Worm (Caenorhabditis elegans) whole organism, L2 larva: ENCODE data around the gene flp-21.

Source experiments
- C34F6.9 ChIP-seq: fragments of 150-350 bp; optimal IDR thresholded peaks from 2 replicates; lab custom pipeline; 2014; ENCODE audit warnings: missing biosample characterization, missing genetic modification characterization
- F13H6.1 ChIP-seq: sonication (generic microtip); optimal IDR thresholded peaks from 2 replicates; lab custom pipeline; 2016; ENCODE audit warnings: missing genetic modification characterization, missing compliant biosample characterization
- R02D3.7 ChIP-seq: fragments of 150-350 bp; optimal IDR thresholded peaks from 2 replicates; lab custom pipeline; 2014; ENCODE audit warnings: missing biosample characterization, missing genetic modification characterization
- Y55F3AM.14 ChIP-seq: fragments of 200-800 bp; sonication (Bioruptor generic); optimal IDR thresholded peaks from 2 replicates; lab custom pipeline; 2018; ENCODE audit warnings: mild to moderate bottlenecking, missing genetic modification characterization, missing compliant biosample characterization
- ZK546.5 ChIP-seq: sonication (generic microtip); optimal IDR thresholded peaks from 2 replicates; lab custom pipeline; 2017; ENCODE audit warnings: missing biosample characterization, missing genetic modification characterization
- alr-1 ChIP-seq: fragments of 150-350 bp; optimal IDR thresholded peaks from 2 replicates; lab custom pipeline; 2014; ENCODE audit warnings: missing biosample characterization, missing genetic modification characterization
- aly-2 ChIP-seq: fragments of 150-350 bp; optimal IDR thresholded peaks from 2 replicates; lab custom pipeline; 2014; ENCODE audit warnings: missing biosample characterization, missing genetic modification characterization
- ama-1 ChIP-seq: fragments of 150-350 bp; optimal IDR thresholded peaks from 2 replicates; lab custom pipeline; 2018; ENCODE audit warnings: inconsistent platforms
- blmp-1 ChIP-seq: sonication (generic microtip); optimal IDR thresholded peaks from 2 replicates; lab custom pipeline; 2017; ENCODE audit warnings: missing genetic modification characterization, mild to moderate bottlenecking, missing compliant biosample characterization, antibody characterized with exemption, moderate library complexity; ENCODE audit not compliant: insufficient read depth
- ceh-16 ChIP-seq: fragments of 150-350 bp; optimal IDR thresholded peaks from 2 replicates; lab custom pipeline; 2014; ENCODE audit warnings: missing biosample characterization, missing genetic modification characterization
- ceh-82 ChIP-seq: fragments of 150-350 bp; optimal IDR thresholded peaks from 2 replicates; lab custom pipeline; 2014; ENCODE audit warnings: missing biosample characterization, missing genetic modification characterization
- crh-2 ChIP-seq: sonication (generic microtip); optimal IDR thresholded peaks from 2 replicates; lab custom pipeline; 2017; ENCODE audit warnings: missing biosample characterization, missing genetic modification characterization
- dmd-4 ChIP-seq: sonication (generic microtip); optimal IDR thresholded peaks from 2 replicates; lab custom pipeline; 2017; ENCODE audit warnings: missing biosample characterization, missing genetic modification characterization
- egl-27 ChIP-seq: sonication (generic microtip); optimal IDR thresholded peaks from 3 replicates; lab custom pipeline; 2017; ENCODE audit warnings: missing biosample characterization, missing genetic modification reagents, missing genetic modification characterization
- elt-1 ChIP-seq: fragments of 150-350 bp; optimal IDR thresholded peaks from 2 replicates; lab custom pipeline; 2014; ENCODE audit warnings: missing biosample characterization, missing genetic modification characterization
- elt-3 ChIP-seq: sonication (generic microtip); optimal IDR thresholded peaks from 2 replicates; lab custom pipeline; 2017; ENCODE audit warnings: missing biosample characterization, missing genetic modification characterization
- fos-1 ChIP-seq: fragments of 150-350 bp; optimal IDR thresholded peaks from 2 replicates; lab custom pipeline; 2014; ENCODE audit warnings: missing biosample characterization, missing genetic modification characterization
- gmeb-1 ChIP-seq: fragments of 150-350 bp; optimal IDR thresholded peaks from 2 replicates; lab custom pipeline; 2014; ENCODE audit warnings: missing biosample characterization, missing genetic modification characterization
- lin-11 ChIP-seq: fragments of 150-350 bp; sonication (generic microtip); optimal IDR thresholded peaks from 2 replicates; lab custom pipeline; 2014; ENCODE audit warnings: missing biosample characterization, missing genetic modification characterization, inconsistent platforms, mixed read lengths
- lin-13 ChIP-seq: fragments of 150-350 bp; optimal IDR thresholded peaks from 2 replicates; lab custom pipeline; 2014; ENCODE audit warnings: missing biosample characterization, missing genetic modification reagents, missing genetic modification characterization
- lin-39 ChIP-seq: fragments of 150-350 bp; optimal IDR thresholded peaks from 2 replicates; lab custom pipeline; 2014; ENCODE audit warnings: missing biosample characterization, missing genetic modification reagents, missing genetic modification characterization
- lsy-2 ChIP-seq, 2 experiments: fragments of 150-350 bp in 1 of 2; sonication (generic microtip) in 1 of 2; optimal IDR thresholded peaks; 2 replicates each; lab custom pipeline; 2014 to 2017; ENCODE audit warnings: missing biosample characterization in 2 of 2, missing genetic modification characterization in 2 of 2
- mab-5 ChIP-seq: fragments of 150-350 bp; optimal IDR thresholded peaks from 2 replicates; lab custom pipeline; 2014; ENCODE audit warnings: missing biosample characterization, missing genetic modification characterization
- mbf-1 ChIP-seq: sonication (generic microtip); optimal IDR thresholded peaks from 2 replicates; lab custom pipeline; 2017; ENCODE audit warnings: missing biosample characterization, missing genetic modification characterization
- mdl-1 ChIP-seq, 2 experiments: fragments of 150-350 bp in 1 of 2; sonication (generic microtip) in 1 of 2; optimal IDR thresholded peaks; 2 replicates each; lab custom pipeline; 2017; ENCODE audit warnings: missing biosample characterization in 2 of 2, missing genetic modification characterization in 2 of 2
- nhr-10 ChIP-seq: sonication (generic microtip); optimal IDR thresholded peaks from 2 replicates; lab custom pipeline; 2017; ENCODE audit warnings: missing biosample characterization, missing genetic modification characterization
- nhr-11 ChIP-seq: fragments of 150-350 bp; optimal IDR thresholded peaks from 2 replicates; lab custom pipeline; 2014; ENCODE audit warnings: missing biosample characterization, missing genetic modification characterization
- nhr-12 ChIP-seq: fragments of 150-350 bp; optimal IDR thresholded peaks from 2 replicates; lab custom pipeline; 2014; ENCODE audit warnings: missing biosample characterization, missing genetic modification characterization
- nhr-129 ChIP-seq: fragments of 150-350 bp; optimal IDR thresholded peaks from 2 replicates; lab custom pipeline; 2014; ENCODE audit warnings: missing biosample characterization, missing genetic modification characterization
- nhr-21 ChIP-seq: fragments of 150-350 bp; optimal IDR thresholded peaks from 2 replicates; lab custom pipeline; 2014; ENCODE audit warnings: missing biosample characterization, missing genetic modification characterization
- nhr-23 ChIP-seq: fragments of 150-350 bp; optimal IDR thresholded peaks from 2 replicates; lab custom pipeline; 2014; ENCODE audit warnings: missing biosample characterization, missing genetic modification reagents, missing genetic modification characterization
- nhr-237 ChIP-seq: fragments of 150-350 bp; optimal IDR thresholded peaks from 2 replicates; lab custom pipeline; 2014; ENCODE audit warnings: missing biosample characterization, missing genetic modification characterization
- nhr-25 ChIP-seq: fragments of 150-350 bp; sonication (generic microtip); optimal IDR thresholded peaks from 3 replicates; lab custom pipeline; 2014; ENCODE audit warnings: missing biosample characterization, missing genetic modification characterization
- nhr-6 ChIP-seq: fragments of 150-350 bp; optimal IDR thresholded peaks from 2 replicates; lab custom pipeline; 2014; ENCODE audit warnings: missing biosample characterization, missing genetic modification characterization
- nhr-77 ChIP-seq: fragments of 150-350 bp; optimal IDR thresholded peaks from 2 replicates; lab custom pipeline; 2014; ENCODE audit warnings: missing biosample characterization, missing genetic modification characterization
- peb-1 ChIP-seq: fragments of 150-350 bp; optimal IDR thresholded peaks from 2 replicates; lab custom pipeline; 2014; ENCODE audit warnings: missing biosample characterization, missing genetic modification characterization
- sem-4 ChIP-seq: fragments of 150-350 bp; optimal IDR thresholded peaks from 2 replicates; lab custom pipeline; 2014; ENCODE audit warnings: missing biosample characterization, missing genetic modification reagents, missing genetic modification characterization
- skn-1 ChIP-seq: sonication (generic microtip); optimal IDR thresholded peaks from 2 replicates; lab custom pipeline; 2017; ENCODE audit warnings: missing biosample characterization, missing genetic modification characterization
- sma-3 ChIP-seq: sonication (generic microtip); optimal IDR thresholded peaks from 2 replicates; lab custom pipeline; 2016; ENCODE audit warnings: missing genetic modification reagents, missing genetic modification characterization, missing compliant biosample characterization
- sma-9 ChIP-seq, 2 experiments: fragments of 150-350 bp in 1 of 2; sonication (generic microtip) in 1 of 2; optimal IDR thresholded peaks; 2 replicates each; lab custom pipeline; 2014 to 2016; ENCODE audit warnings: missing genetic modification characterization in 2 of 2, mild to moderate bottlenecking in 1 of 2, missing biosample characterization in 1 of 2, missing compliant biosample characterization in 1 of 2, missing genetic modification reagents in 1 of 2, moderate library complexity in 1 of 2
- snpc-4 ChIP-seq: fragments of 150-350 bp; optimal IDR thresholded peaks from 2 replicates; lab custom pipeline; 2014; ENCODE audit warnings: missing biosample characterization, missing genetic modification characterization
- unc-39 ChIP-seq: fragments of 150-350 bp; optimal IDR thresholded peaks from 2 replicates; lab custom pipeline; 2014; ENCODE audit warnings: missing biosample characterization, missing genetic modification characterization
- unc-55 ChIP-seq: fragments of 150-350 bp; sonication (generic microtip); optimal IDR thresholded peaks from 3 replicates; lab custom pipeline; 2014; ENCODE audit warnings: missing biosample characterization, missing genetic modification reagents, missing genetic modification characterization
- unc-62 ChIP-seq: fragments of 150-350 bp; optimal IDR thresholded peaks from 2 replicates; lab custom pipeline; 2014; ENCODE audit warnings: missing biosample characterization, missing genetic modification reagents, missing genetic modification characterization
- zag-1 ChIP-seq: fragments of 150-350 bp; optimal IDR thresholded peaks from 2 replicates; lab custom pipeline; 2014; ENCODE audit warnings: missing biosample characterization, missing genetic modification characterization
- ztf-1 ChIP-seq: fragments of 200-800 bp; sonication (Bioruptor generic); conservative IDR thresholded peaks from 2 replicates; pipeline ENCODE4 v1.3.6; 2022; ENCODE audit warnings: missing genetic modification characterization, missing compliant biosample characterization
- ztf-11 ChIP-seq: sonication (generic microtip); optimal IDR thresholded peaks from 2 replicates; lab custom pipeline; 2017; ENCODE audit warnings: missing biosample characterization, missing genetic modification characterization
- ztf-4 ChIP-seq: fragments of 150-350 bp; optimal IDR thresholded peaks from 2 replicates; lab custom pipeline; 2014; ENCODE audit warnings: missing biosample characterization, missing genetic modification characterization

The flp-21 gene

ce11 chrV:7759270-7759669 lies 33.9 kb upstream of the flp-21 start:
- TF ChIP-seq mdl-1 (tag; optimal IDR thresholded peaks at IDR 0.05; lab: Kevin White, UChicago) (peak in 1 of 2 experiments; percentile 73), R02D3.7 (no peak), unc-62 (GFP tag; lab: Kevin White, UChicago) (peak; percentile 24), sma-9 (GFP tag; optimal IDR thresholded peaks at IDR 0.05; lab: Kevin White, UChicago) (peak; percentile 69), sma-9 (tag; optimal IDR thresholded peaks at IDR 0.05; lab: Kevin White, UChicago) (no peak), lin-13 (peak; percentile 26), nhr-23 (tag; lab: Kevin White, UChicago) (no peak), elt-3 (tag; lab: Kevin White, UChicago) (no peak), Y55F3AM.14 (GFP tag; lab: Kevin White, UChicago) (no peak), ztf-1 (no peak), unc-55 (GFP tag; lab: Kevin White, UChicago) (peak; percentile 80), crh-2 (peak; percentile 75), alr-1 (no peak), egl-27 (peak; percentile 60), mbf-1 (tag; lab: Kevin White, UChicago) (no peak), peb-1 (tag; lab: Kevin White, UChicago) (no peak), skn-1 (tag; lab: Kevin White, UChicago) (no peak), F13H6.1 (tag; lab: Kevin White, UChicago) (peak; percentile 36), nhr-11 (tag; lab: Kevin White, UChicago) (no peak), lsy-2 (tag; optimal IDR thresholded peaks at IDR 0.05; lab: Kevin White, UChicago) (peak in 1 of 2 experiments; percentile 70), ZK546.5 (tag; lab: Kevin White, UChicago) (no peak), sma-3 (GFP tag; lab: Kevin White, UChicago) (peak; percentile 21), ztf-11 (tag; lab: Kevin White, UChicago) (no peak), zag-1 (tag; lab: Kevin White, UChicago) (peak; percentile 12), gmeb-1 (tag; lab: Kevin White, UChicago) (peak; percentile 40), nhr-237 (tag; lab: Kevin White, UChicago) (no peak), nhr-6 (tag; lab: Kevin White, UChicago) (no peak), dmd-4 (tag; lab: Kevin White, UChicago) (no peak), ztf-4 (no peak), elt-1 (tag; lab: Kevin White, UChicago) (no peak), fos-1 (tag; lab: Kevin White, UChicago) (peak; percentile 23), ama-1 (lab: Kevin White, UChicago) (no peak), aly-2 (tag; lab: Kevin White, UChicago) (no peak), snpc-4 (no peak), lin-39 (no peak), ceh-82 (no peak), nhr-21 (tag; lab: Kevin White, UChicago) (peak; percentile 12), sem-4 (tag; lab: Kevin White, UChicago) (no peak), unc-39 (tag; lab: Kevin White, UChicago) (no peak), mab-5 (tag; lab: Kevin White, UChicago) (peak; percentile 81), blmp-1 (tag; lab: Kevin White, UChicago) (no peak), ceh-16 (no peak), lin-11 (no peak), nhr-10 (tag; lab: Kevin White, UChicago) (no peak), nhr-25 (tag; lab: Kevin White, UChicago) (peak; percentile 24), C34F6.9 (tag; lab: Kevin White, UChicago) (peak; percentile 82), nhr-77 (no peak), nhr-129 (tag; lab: Kevin White, UChicago) (peak; percentile 87), nhr-12 (tag; lab: Kevin White, UChicago) (no peak)
